Worm (Caenorhabditis elegans) whole organism, young adult: Measurements from ENCODE around the gene Y27F2A.11.
A peak's percentile ranks its signal among the peaks of the same experiment; 100 is the strongest.
"Not testable (repeated sequence)": the region's sequence is repeated elsewhere in the genome, so short reads cannot be mapped to it uniquely, and the experiment has no call there.

Source experiments
- B0336.3 ChIP-seq: fragments of 200-800 bp; sonication (Bioruptor generic); IDR thresholded peaks from 2 replicates; pipeline ENCODE4 v1.3.6; 2022; ENCODE audit warnings: missing genetic modification characterization, missing compliant biosample characterization
- C17E4.6 ChIP-seq: fragments of 200-800 bp; sonication (Bioruptor generic); IDR thresholded peaks from 2 replicates; pipeline ENCODE4 v1.3.6; 2022; ENCODE audit warnings: missing genetic modification reagents, missing genetic modification characterization, missing compliant biosample characterization
- D2030.7 ChIP-seq: fragments of 200-800 bp; sonication (Bioruptor generic); IDR thresholded peaks from 2 replicates; pipeline ENCODE4 v1.3.6; 2022; ENCODE audit warnings: missing genetic modification reagents, missing genetic modification characterization, missing compliant biosample characterization
- F23B12.7 ChIP-seq: sonication (generic microtip); optimal IDR thresholded peaks from 2 replicates; lab custom pipeline; 2017; ENCODE audit warnings: missing genetic modification characterization, mild to moderate bottlenecking, missing compliant biosample characterization, antibody characterized with exemption, moderate library complexity; ENCODE audit not compliant: insufficient read depth
- F37B4.10 ChIP-seq: fragments of 200-800 bp; sonication (Bioruptor generic); IDR thresholded peaks from 2 replicates; pipeline ENCODE4 v1.3.6; 2022; ENCODE audit warnings: missing genetic modification characterization, missing compliant biosample characterization
- F39B2.1 ChIP-seq: fragments of 200-800 bp; sonication (Bioruptor generic); IDR thresholded peaks from 2 replicates; pipeline ENCODE4 v1.3.6; 2022; ENCODE audit warnings: missing genetic modification reagents, missing genetic modification characterization, missing compliant biosample characterization
- T07F8.4 ChIP-seq: sonication (generic microtip); optimal IDR thresholded peaks from 2 replicates; lab custom pipeline; 2016; ENCODE audit warnings: mild to moderate bottlenecking, missing genetic modification characterization, moderate library complexity, missing compliant biosample characterization
- Y95B8A.8 ChIP-seq: fragments of 200-800 bp; sonication (Bioruptor generic); IDR thresholded peaks from 2 replicates; pipeline ENCODE4 v1.3.6; 2022; ENCODE audit warnings: missing genetic modification reagents, missing genetic modification characterization, missing compliant biosample characterization
- akir-1 ChIP-seq: fragments of 200-800 bp; sonication (Bioruptor generic); optimal IDR thresholded peaks from 2 replicates; lab custom pipeline; 2018; ENCODE audit warnings: mild to moderate bottlenecking, missing genetic modification characterization, moderate library complexity, missing compliant biosample characterization
- atf-7 ChIP-seq: sonication (generic microtip); optimal IDR thresholded peaks from 2 replicates; lab custom pipeline; 2017; ENCODE audit warnings: mild to moderate bottlenecking, missing genetic modification characterization, missing compliant biosample characterization
- attf-3 ChIP-seq: fragments of 200-800 bp; sonication (Bioruptor generic); conservative IDR thresholded peaks from 2 replicates; pipeline ENCODE4 v1.3.6; 2022; ENCODE audit warnings: missing genetic modification reagents, missing genetic modification characterization, missing compliant biosample characterization
- ceh-100 ChIP-seq: fragments of 200-800 bp; sonication (Bioruptor generic); IDR thresholded peaks from 2 replicates; pipeline ENCODE4 v1.3.6; 2022; ENCODE audit warnings: missing genetic modification reagents, missing genetic modification characterization, missing compliant biosample characterization
- ceh-27 ChIP-seq: fragments of 200-800 bp; sonication (Bioruptor generic); optimal IDR thresholded peaks from 2 replicates; lab custom pipeline; 2018; ENCODE audit warnings: mild to moderate bottlenecking, missing genetic modification characterization, moderate library complexity, missing compliant biosample characterization
- ceh-40 ChIP-seq: fragments of 200-800 bp; sonication (Bioruptor generic); IDR thresholded peaks from 2 replicates; pipeline ENCODE4 v1.3.6; 2022; ENCODE audit warnings: missing genetic modification characterization, missing compliant biosample characterization
- ceh-58 ChIP-seq: fragments of 200-800 bp; sonication (Bioruptor generic); IDR thresholded peaks from 2 replicates; pipeline ENCODE4 v1.3.6; 2022; ENCODE audit warnings: missing genetic modification characterization, missing compliant biosample characterization
- ceh-91 ChIP-seq: fragments of 200-800 bp; sonication (Bioruptor generic); IDR thresholded peaks from 2 replicates; pipeline ENCODE4 v1.3.6; 2022; ENCODE audit warnings: missing genetic modification reagents, missing genetic modification characterization, missing compliant biosample characterization
- chd-7 ChIP-seq: sonication (generic microtip); optimal IDR thresholded peaks from 2 replicates; lab custom pipeline; 2016; ENCODE audit warnings: mild to moderate bottlenecking, missing genetic modification characterization, moderate library complexity, missing compliant biosample characterization
- dpff-1 ChIP-seq: sonication (generic microtip); optimal IDR thresholded peaks from 2 replicates; lab custom pipeline; 2017; ENCODE audit warnings: mild to moderate bottlenecking, missing genetic modification characterization, missing compliant biosample characterization
- fkh-3 ChIP-seq: sonication (generic microtip); optimal IDR thresholded peaks from 2 replicates; lab custom pipeline; 2016; ENCODE audit warnings: mild to moderate bottlenecking, missing genetic modification characterization, missing compliant biosample characterization
- hlh-12 ChIP-seq: sonication (generic microtip); optimal IDR thresholded peaks from 2 replicates; lab custom pipeline; 2016; ENCODE audit warnings: missing genetic modification characterization, missing compliant biosample characterization
- lin-35 ChIP-seq, 3 experiments: fragments of 150-350 bp in 2 of 3; sonication (generic microtip) in 1 of 3; optimal IDR thresholded peaks; 2 replicates each; lab custom pipeline; 2014 to 2018; ENCODE audit warnings: missing biosample characterization in 3 of 3, missing genetic modification characterization in 3 of 3, missing genetic modification reagents in 3 of 3
- lir-1 ChIP-seq: fragments of 200-800 bp; sonication (Bioruptor generic); conservative IDR thresholded peaks from 2 replicates; pipeline ENCODE4 v1.3.6; 2022; ENCODE audit warnings: missing genetic modification reagents, missing genetic modification characterization, missing compliant biosample characterization
- madf-8 ChIP-seq: fragments of 200-800 bp; sonication (Bioruptor generic); conservative IDR thresholded peaks from 2 replicates; pipeline ENCODE4 v1.3.6; 2022; ENCODE audit warnings: missing genetic modification reagents, missing genetic modification characterization, missing compliant biosample characterization
- mel-28 ChIP-seq: sonication (generic microtip); optimal IDR thresholded peaks from 2 replicates; lab custom pipeline; 2016; ENCODE audit warnings: borderline replicate concordance, mild to moderate bottlenecking, missing genetic modification characterization, missing compliant biosample characterization
- mxl-1 ChIP-seq: sonication (generic microtip); optimal IDR thresholded peaks from 2 replicates; lab custom pipeline; 2016; ENCODE audit warnings: missing genetic modification characterization, missing compliant biosample characterization
- nfya-2 ChIP-seq: fragments of 200-800 bp; sonication (Bioruptor generic); IDR thresholded peaks from 2 replicates; pipeline ENCODE4 v1.3.6; 2022; ENCODE audit warnings: missing genetic modification reagents, missing genetic modification characterization, missing compliant biosample characterization
- nfyb-1 ChIP-seq: fragments of 200-800 bp; sonication (Bioruptor generic); IDR thresholded peaks from 2 replicates; pipeline ENCODE4 v1.3.6; 2022; ENCODE audit warnings: missing genetic modification reagents, missing genetic modification characterization, missing compliant biosample characterization
- nhr-90 ChIP-seq: sonication (generic microtip); optimal IDR thresholded peaks from 2 replicates; lab custom pipeline; 2016; ENCODE audit warnings: missing genotype, mild to moderate bottlenecking, missing genetic modification characterization, missing compliant biosample characterization
- pha-4 ChIP-seq: fragments of 150-350 bp; sonication (generic microtip); optimal IDR thresholded peaks from 2 replicates; lab custom pipeline; 2014; ENCODE audit warnings: missing biosample characterization, missing genetic modification reagents, missing genetic modification characterization
- snpc-4 ChIP-seq, 5 experiments: fragments of 150-350 bp in 1 of 5; sonication (generic microtip) in 4 of 5; optimal IDR thresholded peaks; 2 replicates each; lab custom pipeline; 2014 to 2018; ENCODE audit warnings: missing genetic modification characterization in 5 of 5, missing biosample characterization in 3 of 5, antibody characterized with exemption in 2 of 5, mild to moderate bottlenecking in 2 of 5, missing compliant biosample characterization in 2 of 5, missing genotype in 2 of 5, moderate library complexity in 2 of 5, missing genetic modification reagents in 1 of 5
- somi-1 ChIP-seq: fragments of 200-800 bp; sonication (Bioruptor generic); optimal IDR thresholded peaks from 2 replicates; lab custom pipeline; 2018; ENCODE audit warnings: mild to moderate bottlenecking, missing genetic modification characterization, missing compliant biosample characterization
- tlf-1 ChIP-seq: fragments of 200-800 bp; sonication (Bioruptor generic); optimal IDR thresholded peaks from 2 replicates; lab custom pipeline; 2018; ENCODE audit warnings: mild to moderate bottlenecking, missing genetic modification characterization, missing compliant biosample characterization
- unc-130 ChIP-seq: sonication (generic microtip); optimal IDR thresholded peaks from 2 replicates; lab custom pipeline; 2016; ENCODE audit warnings: missing genetic modification reagents, missing genetic modification characterization, missing compliant biosample characterization
- zfh-2 ChIP-seq: fragments of 200-800 bp; sonication (Bioruptor generic); conservative IDR thresholded peaks from 2 replicates; pipeline ENCODE4 v1.3.6; 2022; ENCODE audit warnings: missing genetic modification reagents, missing genetic modification characterization, missing compliant biosample characterization
- ztf-3 ChIP-seq: fragments of 200-800 bp; sonication (Bioruptor generic); optimal IDR thresholded peaks from 2 replicates; lab custom pipeline; 2018; ENCODE audit warnings: mild to moderate bottlenecking, missing genetic modification characterization, missing compliant biosample characterization
- ztf-6 ChIP-seq: fragments of 200-800 bp; sonication (Bioruptor generic); IDR thresholded peaks from 2 replicates; pipeline ENCODE4 v1.3.6; 2022; ENCODE audit warnings: missing genetic modification reagents, missing genetic modification characterization, missing compliant biosample characterization

Y27F2A.11 gene

ce11 chrII:3177663-3178062 lies 11.5 kb upstream of the Y27F2A.11 start, which contains the start of gene sri-40:
Gene sri-40 (plus strand): TSS chrII:3177963.
- not testable (repeated sequence) for TF ChIP-seq F39B2.1 (GFP tag; lab: Robert Waterston, UW); nfya-2 (GFP tag; lab: Robert Waterston, UW); dpff-1 (tag; lab: Kevin White, UChicago)

ce11 chrII:3183300-3183840 lies 5.8 kb upstream of the Y27F2A.11 start, which contains the start of the genes Y27F2A.6 and Y27F2A.8:
Gene Y27F2A.6 (minus strand): TSS chrII:3183400.
Gene Y27F2A.8 (plus strand): TSS chrII:3183790.
- TF ChIP-seq tlf-1 (GFP tag; lab: Kevin White, UChicago); mel-28; atf-7 (tag; lab: Kevin White, UChicago): not testable (repeated sequence)

- not testable (repeated sequence) for TF ChIP-seq ceh-91 (GFP tag; lab: Robert Waterston, UW); nhr-90 (tag; lab: Kevin White, UChicago); lin-35 (GFP tag; optimal IDR thresholded peaks at IDR 0.05; lab: Kevin White, UChicago)
Observed at ce11 chrII:3184858-3185257, 4.3 kb upstream of the Y27F2A.11 start, which contains the start of gene sri-78. Gene sri-78 (plus strand): TSS chrII:3185158.

- no peak for TF ChIP-seq ceh-58 (GFP tag; lab: Robert Waterston, UW)
- TF ChIP-seq zfh-2 (GFP tag; lab: Robert Waterston, UW) = peak; percentile 67
Observed at ce11 chrII:3185848-3186247, 3.3 kb upstream of the Y27F2A.11 start.

ce11 chrII:3191544-3191943 lies 2.4 kb downstream of the Y27F2A.11 start, which contains the start of gene Y27F2A.9:
Gene Y27F2A.9 (minus strand): TSS chrII:3191644.
- not testable (repeated sequence) for TF ChIP-seq pha-4; nfyb-1 (GFP tag; lab: Robert Waterston, UW); fkh-3 (tag; lab: Kevin White, UChicago)

- peak; percentile 69; the same call in 1 of the 2 replicates for TF ChIP-seq zfh-2 (GFP tag; lab: Robert Waterston, UW)
- TF ChIP-seq C17E4.6 (GFP tag; lab: Robert Waterston, UW) = no peak
- no peak for TF ChIP-seq ztf-3 (GFP tag; lab: Kevin White, UChicago)
- no peak for TF ChIP-seq attf-3
- TF ChIP-seq B0336.3 = no peak
- TF ChIP-seq mxl-1 = no peak
- TF ChIP-seq snpc-4 (GFP tag; optimal IDR thresholded peaks at IDR 0.05; lab: Kevin White, UChicago) = no peak
- TF ChIP-seq snpc-4 (tag; optimal IDR thresholded peaks at IDR 0.05; lab: Kevin White, UChicago) = peak in 1 of 4 experiments; percentile 68
- TF ChIP-seq ztf-6 = no peak
- no peak for TF ChIP-seq Y95B8A.8
- TF ChIP-seq ceh-27 = no peak
- no peak for TF ChIP-seq ceh-40 (GFP tag; lab: Robert Waterston, UW)
- no peak for TF ChIP-seq hlh-12 (tag; lab: Kevin White, UChicago)
Observed at ce11 chrII:3195739-3196138, 6.6 kb downstream of the Y27F2A.11 start.

ce11 chrII:3196966-3197365 lies 7.8 kb downstream of the Y27F2A.11 start, which contains the start of gene gcy-15:
Gene gcy-15 (minus strand): TSS chrII:3197066.
- TF ChIP-seq lir-1 (GFP tag; lab: Robert Waterston, UW) = no peak
- no peak for TF ChIP-seq ceh-91 (GFP tag; lab: Robert Waterston, UW)
- no peak for TF ChIP-seq akir-1
- TF ChIP-seq F37B4.10 = no peak
- no peak for TF ChIP-seq dpff-1 (tag; lab: Kevin White, UChicago)
- no peak for TF ChIP-seq ceh-58 (GFP tag; lab: Robert Waterston, UW)
- TF ChIP-seq unc-130 = no peak
- TF ChIP-seq madf-8 = no peak
- TF ChIP-seq ceh-100 (GFP tag; lab: Robert Waterston, UW) = no peak
- no peak for TF ChIP-seq nfya-2 (GFP tag; lab: Robert Waterston, UW)
- no peak for TF ChIP-seq D2030.7
- no peak for TF ChIP-seq somi-1 (GFP tag; lab: Kevin White, UChicago)
- no peak for TF ChIP-seq F23B12.7 (tag; lab: Kevin White, UChicago)
- no peak for TF ChIP-seq chd-7 (tag; lab: Kevin White, UChicago)
- no peak for TF ChIP-seq T07F8.4 (tag; lab: Kevin White, UChicago)
- no peak for TF ChIP-seq nfyb-1 (GFP tag; lab: Robert Waterston, UW)
- no peak for TF ChIP-seq atf-7 (tag; lab: Kevin White, UChicago)
- TF ChIP-seq zfh-2 (GFP tag; lab: Robert Waterston, UW) = no peak
